Worm (Caenorhabditis elegans) whole organism, L4/young adult: ENCODE data around the gene ubc-6.

Experiments used
- W03F9.2 ChIP-seq: fragments of 150-350 bp; optimal IDR thresholded peaks from 2 replicates; lab custom pipeline; 2014; ENCODE audit warnings: missing biosample characterization, missing genetic modification characterization
- him-1 ChIP-seq: sonication (generic microtip); optimal IDR thresholded peaks from 2 replicates; lab custom pipeline; 2016; ENCODE audit warnings: missing genotype, missing genetic modification reagents, missing genetic modification characterization, missing compliant biosample characterization

ce11 chrII:7432327-7432726 is 46.7 kb upstream of the ubc-6 start, which contains the start of gene srd-54:
- TF ChIP-seq him-1 (tag; lab: Kevin White, UChicago) (no peak), W03F9.2 (no peak)
